Worm (Caenorhabditis elegans) whole organism, L3 larva: Measurements from ENCODE around the gene let-2.

Source experiments
- R02D3.7 ChIP-seq: fragments of 150-350 bp; optimal IDR thresholded peaks from 2 replicates; lab custom pipeline; 2014; ENCODE audit warnings: missing biosample characterization, missing genetic modification characterization
- ama-1 ChIP-seq: fragments of 150-350 bp; optimal IDR thresholded peaks from 2 replicates; lab custom pipeline; 2018
- ceh-16 ChIP-seq: sonication (generic microtip); optimal IDR thresholded peaks from 2 replicates; lab custom pipeline; 2017; ENCODE audit warnings: missing biosample characterization, missing genetic modification characterization
- egl-27 ChIP-seq: sonication (generic microtip); optimal IDR thresholded peaks from 4 replicates; lab custom pipeline; 2017; ENCODE audit warnings: missing biosample characterization, missing genetic modification reagents, missing genetic modification characterization
- elt-3 ChIP-seq, 3 experiments: fragments of 150-350 bp in 1 of 3; sonication (generic microtip) in 2 of 3; optimal IDR thresholded peaks; 2 replicates in 2 of 3; 4 replicates in 1 of 3; lab custom pipeline; 2014 to 2017; ENCODE audit warnings: missing biosample characterization in 3 of 3, missing genetic modification characterization in 3 of 3
- lsy-12 ChIP-seq: sonication (generic microtip); optimal IDR thresholded peaks from 2 replicates; lab custom pipeline; 2016; ENCODE audit warnings: mild to moderate bottlenecking, missing genetic modification characterization, missing compliant biosample characterization
- mdl-1 ChIP-seq: fragments of 150-350 bp; optimal IDR thresholded peaks from 2 replicates; lab custom pipeline; 2014; ENCODE audit warnings: missing biosample characterization, missing genetic modification characterization
- nhr-77 ChIP-seq: fragments of 150-350 bp; optimal IDR thresholded peaks from 2 replicates; lab custom pipeline; 2014; ENCODE audit warnings: missing biosample characterization, missing genetic modification characterization
- skn-1 ChIP-seq: fragments of 150-350 bp; optimal IDR thresholded peaks from 2 replicates; lab custom pipeline; 2014; ENCODE audit warnings: missing biosample characterization, missing genetic modification characterization
- snpc-4 ChIP-seq: fragments of 150-350 bp; optimal IDR thresholded peaks from 2 replicates; lab custom pipeline; 2014; ENCODE audit warnings: missing biosample characterization, missing genetic modification characterization
- unc-62 ChIP-seq: fragments of 150-350 bp; sonication (generic microtip); optimal IDR thresholded peaks from 4 replicates; lab custom pipeline; 2014; ENCODE audit warnings: missing biosample characterization, missing genetic modification reagents, missing genetic modification characterization

DNA sequence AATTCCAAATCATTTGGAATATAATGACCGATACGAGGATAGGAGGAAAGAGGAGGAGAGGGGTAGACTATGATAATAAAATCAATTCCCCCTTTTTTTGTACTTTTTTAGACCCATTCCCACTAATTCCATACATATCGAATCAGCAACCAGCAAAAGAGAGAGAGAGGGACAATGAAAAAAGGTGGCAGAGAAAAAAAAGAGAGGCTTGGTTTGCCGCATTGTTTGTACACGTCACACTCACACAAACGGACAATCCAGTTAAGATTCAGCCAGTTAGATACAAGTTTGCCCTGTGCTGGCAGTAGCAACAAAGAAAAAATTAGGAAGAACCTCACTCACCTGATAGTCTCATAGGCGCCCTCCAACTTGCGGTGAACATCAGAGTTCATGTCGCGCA, 11.8 kb upstream of the let-2 start:
- TF ChIP-seq nhr-77 (tag; lab: Kevin White, UChicago) = no peak
- no peak for TF ChIP-seq skn-1 (tag; lab: Kevin White, UChicago)
- no peak for TF ChIP-seq R02D3.7 (tag; lab: Kevin White, UChicago)
- no peak for TF ChIP-seq mdl-1
- TF ChIP-seq elt-3 (tag; optimal IDR thresholded peaks at IDR 0.05; lab: Kevin White, UChicago) = no peak
- no peak for TF ChIP-seq snpc-4 (tag; lab: Kevin White, UChicago)
- no peak for TF ChIP-seq unc-62
- no peak for TF ChIP-seq ceh-16 (tag; lab: Kevin White, UChicago)
- no peak for TF ChIP-seq egl-27 (tag; lab: Kevin White, UChicago)
- no peak for TF ChIP-seq lsy-12 (tag; lab: Kevin White, UChicago)
- no peak for TF ChIP-seq ama-1
